Worm (Caenorhabditis elegans) whole organism, L1 larva: ENCODE results near the gene gcsh-1.

ENCODE experiments used
- dsc-1 ChIP-seq: sonication (generic microtip); optimal IDR thresholded peaks from 2 replicates; lab custom pipeline; 2016; ENCODE audit warnings: mild to moderate bottlenecking, missing genetic modification characterization, missing compliant biosample characterization
- fkh-10 ChIP-seq: sonication (generic microtip); optimal IDR thresholded peaks from 2 replicates; lab custom pipeline; 2017; ENCODE audit warnings: missing biosample characterization, missing genetic modification reagents, missing genetic modification characterization

DNA sequence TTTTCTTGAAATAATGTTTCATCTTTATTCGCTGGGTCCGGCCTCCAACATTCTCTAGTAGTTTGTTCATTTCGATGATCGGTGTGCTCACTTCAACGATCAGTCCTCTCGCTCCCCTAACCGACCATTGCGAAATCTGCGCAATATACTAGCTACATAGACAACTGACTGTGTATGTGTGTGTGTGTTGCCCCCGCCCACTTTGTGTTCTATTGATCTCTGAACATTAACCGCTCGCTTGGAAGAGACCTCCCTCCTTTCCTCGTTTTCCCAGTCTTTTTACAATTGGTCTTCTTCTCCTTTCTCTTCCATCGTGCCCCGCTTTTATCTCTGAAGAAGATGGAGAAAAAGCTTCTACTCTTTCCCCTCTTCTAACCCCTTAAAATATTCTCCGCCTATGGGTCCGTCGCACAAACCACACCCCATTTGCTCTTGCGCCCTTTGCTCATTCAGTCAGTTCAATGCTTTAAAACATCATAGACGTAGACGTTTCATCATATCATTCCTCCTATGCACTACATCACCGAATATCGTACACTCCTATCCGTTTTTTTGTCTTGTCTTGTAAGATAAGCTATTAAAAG lies 42.6 kb upstream of the gcsh-1 start:
- TF ChIP-seq fkh-10 (peak; percentile 80), dsc-1 (tag; lab: Kevin White, UChicago) (peak; percentile 17)
